Worm (Caenorhabditis elegans): ENCODE results near the gene rfc-4.

DNA sequence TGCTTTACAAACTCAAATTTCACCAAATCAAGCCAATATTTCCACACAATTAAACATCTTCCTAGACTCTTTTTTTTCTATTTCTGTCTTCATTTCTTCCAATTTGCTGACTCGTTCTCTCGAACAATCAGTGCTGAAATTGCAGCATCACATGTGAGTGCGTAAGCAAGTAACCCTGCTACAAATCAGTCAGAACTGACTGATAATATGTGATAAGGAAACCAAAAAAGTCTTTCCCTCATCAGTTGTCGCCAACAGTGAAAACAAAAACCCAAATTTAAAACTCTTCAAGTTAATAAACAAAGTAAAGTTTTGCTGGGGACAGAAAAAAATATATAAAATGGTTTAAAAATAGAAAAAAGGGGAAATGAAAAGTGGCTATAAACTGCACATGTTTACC is 19.4 kb downstream of the rfc-4 start:
- TF ChIP-seq lin-13 (GFP tag; optimal IDR thresholded peaks at IDR 0.05): no peak
- TF ChIP-seq tbx-2 (tag; optimal IDR thresholded peaks at IDR 0.05): no peak
- TF ChIP-seq zag-1 (tag; optimal IDR thresholded peaks at IDR 0.05): no peak
- no peak for TF ChIP-seq unc-62 (GFP tag; optimal IDR thresholded peaks at IDR 0.05)

All from whole organism, L1 larva.